Fruit fly (Drosophila melanogaster): Measurements from ENCODE around the gene CG5078.

CG5078 gene

dm6 chr3L:20474789-20475208 is 31.0 kb upstream of the CG5078 start (continued):
- TF ChIP-seq Vsx1 (GFP tag; optimal IDR thresholded peaks at IDR 0.05) = peak; percentile 53
- peak; percentile 48 for TF ChIP-seq Sry-δ (GFP tag; optimal IDR thresholded peaks at IDR 0.05)
- peak; percentile 77 for TF ChIP-seq Blimp-1 (GFP tag; optimal IDR thresholded peaks at IDR 0.05)
- peak; percentile 53 for TF ChIP-seq ab (GFP tag; optimal IDR thresholded peaks at IDR 0.05)
- peak; percentile 79 for TF ChIP-seq mirr (GFP tag; optimal IDR thresholded peaks at IDR 0.05)
- TF ChIP-seq CG17186 (GFP tag; optimal IDR thresholded peaks at IDR 0.05) = peak; percentile 48
- no peak for TF ChIP-seq CG7963 (GFP tag; IDR thresholded peaks at IDR 0.05; ENCODE audit: partially characterized antibody)
- peak; percentile 80 for TF ChIP-seq shn (GFP tag; optimal IDR thresholded peaks at IDR 0.05)
- TF ChIP-seq Oaz (GFP tag; IDR thresholded peaks at IDR 0.05) = no peak
- TF ChIP-seq Meics (GFP tag; optimal IDR thresholded peaks at IDR 0.05) = peak; percentile 90
- TF ChIP-seq CG14667 (GFP tag; IDR thresholded peaks at IDR 0.05) = no peak
- TF ChIP-seq D19A (tag; optimal IDR thresholded peaks at IDR 0.05) = peak; percentile 82
- peak; percentile 72 for TF ChIP-seq CG4282 (GFP tag; optimal IDR thresholded peaks at IDR 0.05)
- TF ChIP-seq CG6854 (GFP tag; optimal IDR thresholded peaks at IDR 0.05) = peak; percentile 76
- TF ChIP-seq BEAF-32 (GFP tag; optimal IDR thresholded peaks at IDR 0.05) = peak; percentile 31
- no peak for TF ChIP-seq Ada2b (GFP tag; IDR thresholded peaks at IDR 0.05)
- TF ChIP-seq Neu2 (GFP tag; optimal IDR thresholded peaks at IDR 0.05; ENCODE audit: borderline replicate concordance) = no peak
- no peak for TF ChIP-seq toy (GFP tag; IDR thresholded peaks at IDR 0.05)
- TF ChIP-seq CG4424 (GFP tag; optimal IDR thresholded peaks at IDR 0.05) = peak; percentile 88
- peak; percentile 83 for TF ChIP-seq CG9727 (GFP tag; optimal IDR thresholded peaks at IDR 0.05)
- TF ChIP-seq ash1 (GFP tag; optimal IDR thresholded peaks at IDR 0.05) = peak; percentile 57
- TF ChIP-seq CG11085 (GFP tag; IDR thresholded peaks at IDR 0.05) = no peak
- TF ChIP-seq gt (GFP tag; IDR thresholded peaks at IDR 0.05) = no peak
- TF ChIP-seq so (GFP tag; IDR thresholded peaks at IDR 0.05) = no peak
- TF ChIP-seq zen (tag; optimal IDR thresholded peaks at IDR 0.05) = peak; percentile 77
- TF ChIP-seq CG10979 (tag; optimal IDR thresholded peaks at IDR 0.05) = peak; percentile 71
- TF ChIP-seq CG7745 (tag; optimal IDR thresholded peaks at IDR 0.05) = no peak
- TF ChIP-seq GATAe (GFP tag; conservative IDR thresholded peaks at IDR 0.05) = no peak
- peak; percentile 75 for TF ChIP-seq oc (tag; optimal IDR thresholded peaks at IDR 0.05)
- TF ChIP-seq Ets65A (GFP tag) = peak; percentile 98
- no peak for TF ChIP-seq ap (GFP tag; IDR thresholded peaks at IDR 0.05)
- no peak for TF ChIP-seq CG10959 (GFP tag; IDR thresholded peaks at IDR 0.05)
- no peak for TF ChIP-seq fd102C (GFP tag; optimal IDR thresholded peaks at IDR 0.05)
- TF ChIP-seq CG2202 (tag; optimal IDR thresholded peaks at IDR 0.05) = peak; percentile 51
- TF ChIP-seq Aef1 (GFP tag; IDR thresholded peaks at IDR 0.05) = no peak
- peak; percentile 89 for TF ChIP-seq CoRest (tag; optimal IDR thresholded peaks at IDR 0.05)
- TF ChIP-seq CG15601 (tag; optimal IDR thresholded peaks at IDR 0.05) = peak; percentile 72
- peak; percentile 81 for TF ChIP-seq repo (GFP tag; optimal IDR thresholded peaks at IDR 0.05)
- peak; percentile 77 for TF ChIP-seq Fer2 (tag; optimal IDR thresholded peaks at IDR 0.05)
- peak; percentile 41 for TF ChIP-seq fd64A (GFP tag; optimal IDR thresholded peaks at IDR 0.05)
- no peak for TF ChIP-seq hb (GFP tag; IDR thresholded peaks at IDR 0.05; ENCODE audit: partially characterized antibody)
- TF ChIP-seq esg (GFP tag; conservative IDR thresholded peaks at IDR 0.05) = no peak
- peak; percentile 78 for TF ChIP-seq CG10462 (GFP tag; optimal IDR thresholded peaks at IDR 0.05)
- no peak for TF ChIP-seq MBD-R2 (GFP tag; IDR thresholded peaks at IDR 0.05)
- peak; percentile 92 for TF ChIP-seq CG12659 (GFP tag; optimal IDR thresholded peaks at IDR 0.05)
- peak; percentile 47 for TF ChIP-seq Usf (GFP tag; optimal IDR thresholded peaks at IDR 0.05)
- peak; percentile 37 for TF ChIP-seq Hey (tag; optimal IDR thresholded peaks at IDR 0.05)
- no peak for TF ChIP-seq crol (GFP tag; IDR thresholded peaks at IDR 0.05)
- TF ChIP-seq Lhr (GFP tag; optimal IDR thresholded peaks at IDR 0.05) = peak; percentile 38
- no peak for TF ChIP-seq CG32772 (GFP tag; IDR thresholded peaks at IDR 0.05)
- TF ChIP-seq Drgx (GFP tag; IDR thresholded peaks at IDR 0.05) = no peak
